Worm (Caenorhabditis elegans) whole organism, L1 larva: ENCODE results near the gene sra-33.

ENCODE experiments used
- C04F5.9 ChIP-seq: sonication (generic microtip); optimal IDR thresholded peaks from 2 replicates; lab custom pipeline; 2016; ENCODE audit warnings: missing genetic modification characterization, missing compliant biosample characterization
- C16A3.4 ChIP-seq: fragments of 150-350 bp; optimal IDR thresholded peaks from 2 replicates; lab custom pipeline; 2014; ENCODE audit warnings: missing biosample characterization, missing genetic modification characterization
- alr-1 ChIP-seq: fragments of 200-800 bp; sonication (Bioruptor generic); optimal IDR thresholded peaks from 2 replicates; lab custom pipeline; 2018; ENCODE audit warnings: borderline replicate concordance, mild to moderate bottlenecking, missing genetic modification characterization, missing compliant biosample characterization
- ama-1 ChIP-seq: fragments of 150-350 bp; optimal IDR thresholded peaks from 2 replicates; lab custom pipeline; 2014
- blmp-1 ChIP-seq: fragments of 150-350 bp; optimal IDR thresholded peaks from 2 replicates; lab custom pipeline; 2014; ENCODE audit warnings: missing biosample characterization, missing genetic modification characterization
- ceh-88 ChIP-seq: fragments of 200-800 bp; sonication (Bioruptor generic); IDR thresholded peaks from 2 replicates; pipeline ENCODE4 v1.3.6; 2022; ENCODE audit warnings: missing genetic modification characterization, missing compliant biosample characterization
- efl-1 ChIP-seq, 4 experiments: fragments of 150-350 bp; optimal IDR thresholded peaks in 3 of 4; peaks in 1 of 4; 1 replicate in 1 of 4; 2 replicates in 3 of 4; lab custom pipeline; 2014; ENCODE audit warnings: missing biosample characterization in 2 of 4, missing genetic modification characterization in 2 of 4, missing genetic modification reagents in 2 of 4
- efl-3 ChIP-seq: fragments of 200-800 bp; sonication (Bioruptor generic); optimal IDR thresholded peaks from 2 replicates; lab custom pipeline; 2018; ENCODE audit warnings: mild to moderate bottlenecking, missing genetic modification characterization, missing compliant biosample characterization
- elt-2 ChIP-seq: sonication (generic microtip); optimal IDR thresholded peaks from 2 replicates; lab custom pipeline; 2016; ENCODE audit warnings: missing genetic modification characterization, mild to moderate bottlenecking, inconsistent platforms, missing compliant biosample characterization, missing genetic modification reagents
- elt-3 ChIP-seq, 6 experiments: fragments of 150-350 bp in 1 of 6; sonication (generic microtip); optimal IDR thresholded peaks; 2 replicates each; lab custom pipeline; 2017 to 2018; ENCODE audit warnings: missing biosample characterization in 6 of 6, missing genetic modification characterization in 6 of 6, inconsistent platforms in 1 of 6
- ets-5 ChIP-seq: fragments of 200-800 bp; sonication (Bioruptor generic); IDR thresholded peaks from 2 replicates; pipeline ENCODE4 v1.3.6; 2022; ENCODE audit warnings: missing genetic modification characterization, missing compliant biosample characterization
- fkh-4 ChIP-seq: sonication (generic microtip); optimal IDR thresholded peaks from 2 replicates; lab custom pipeline; 2016; ENCODE audit warnings: missing compliant biosample characterization, missing genetic modification characterization, borderline replicate concordance
- fkh-8 ChIP-seq: sonication (generic microtip); optimal IDR thresholded peaks from 2 replicates; lab custom pipeline; 2016; ENCODE audit warnings: mild to moderate bottlenecking, missing genetic modification characterization, missing compliant biosample characterization
- fos-1 ChIP-seq: fragments of 150-350 bp; optimal IDR thresholded peaks from 2 replicates; lab custom pipeline; 2014; ENCODE audit warnings: missing biosample characterization, missing genetic modification characterization
- hpl-2 ChIP-seq: fragments of 150-350 bp; optimal IDR thresholded peaks from 2 replicates; lab custom pipeline; 2014; ENCODE audit warnings: missing biosample characterization, missing genetic modification reagents, missing genetic modification characterization
- lin-14 ChIP-seq: fragments of 200-800 bp; sonication (Bioruptor generic); optimal IDR thresholded peaks from 2 replicates; lab custom pipeline; 2018; ENCODE audit warnings: mild to moderate bottlenecking, missing genetic modification characterization, moderate library complexity, missing compliant biosample characterization
- lin-39 ChIP-seq: fragments of 150-350 bp; optimal IDR thresholded peaks from 2 replicates; lab custom pipeline; 2014; ENCODE audit warnings: missing biosample characterization, missing genetic modification reagents, missing genetic modification characterization
- lir-3 ChIP-seq: sonication (generic microtip); optimal IDR thresholded peaks from 2 replicates; lab custom pipeline; 2016; ENCODE audit warnings: mild to moderate bottlenecking, missing genetic modification characterization, moderate library complexity, missing compliant biosample characterization; ENCODE audit not compliant: poor library complexity
- lsy-2 ChIP-seq, 2 experiments: fragments of 150-350 bp; optimal IDR thresholded peaks; 2 replicates each; lab custom pipeline; 2014; ENCODE audit warnings: missing biosample characterization in 2 of 2, missing genetic modification characterization in 2 of 2
- mdl-1 ChIP-seq, 2 experiments: fragments of 150-350 bp; optimal IDR thresholded peaks; 2 replicates each; lab custom pipeline; 2014 to 2017; ENCODE audit warnings: missing biosample characterization in 2 of 2, missing genetic modification characterization in 2 of 2, inconsistent platforms in 1 of 2
- nhr-12 ChIP-seq: sonication (generic microtip); optimal IDR thresholded peaks from 2 replicates; lab custom pipeline; 2017; ENCODE audit warnings: missing biosample characterization, missing genetic modification characterization
- nhr-19 ChIP-seq: fragments of 200-800 bp; sonication (Bioruptor generic); conservative IDR thresholded peaks from 2 replicates; pipeline ENCODE4 v1.3.6; 2022; ENCODE audit warnings: missing genetic modification characterization, missing compliant biosample characterization
- nhr-20 ChIP-seq: sonication (generic microtip); optimal IDR thresholded peaks from 2 replicates; lab custom pipeline; 2016; ENCODE audit warnings: mild to moderate bottlenecking, missing genetic modification characterization, missing compliant biosample characterization
- nhr-47 ChIP-seq: sonication (generic microtip); optimal IDR thresholded peaks from 2 replicates; lab custom pipeline; 2016; ENCODE audit warnings: mild to moderate bottlenecking, missing genetic modification characterization, moderate library complexity, missing compliant biosample characterization
- nhr-71 ChIP-seq: sonication (generic microtip); optimal IDR thresholded peaks from 2 replicates; lab custom pipeline; 2016; ENCODE audit warnings: mild to moderate bottlenecking, missing genetic modification characterization, moderate library complexity, missing compliant biosample characterization
- nhr-85 ChIP-seq: sonication (generic microtip); peaks from one replicate; lab custom pipeline; 2016; ENCODE audit warnings: missing genetic modification characterization, inconsistent platforms, missing compliant biosample characterization
- nhr-90 ChIP-seq: sonication (generic microtip); optimal IDR thresholded peaks from 2 replicates; lab custom pipeline; 2016; ENCODE audit warnings: mild to moderate bottlenecking, missing genetic modification characterization, missing compliant biosample characterization; ENCODE audit not compliant: poor library complexity
- pag-3 ChIP-seq: sonication (generic microtip); optimal IDR thresholded peaks from 2 replicates; lab custom pipeline; 2017; ENCODE audit warnings: missing genetic modification characterization, mild to moderate bottlenecking, missing compliant biosample characterization, antibody characterized with exemption, borderline replicate concordance; ENCODE audit not compliant: insufficient read depth
- pqm-1 ChIP-seq: sonication (generic microtip); optimal IDR thresholded peaks from 3 replicates; lab custom pipeline; 2017; ENCODE audit warnings: missing biosample characterization, missing genetic modification characterization
- rnt-1 ChIP-seq: sonication (generic microtip); optimal IDR thresholded peaks from 2 replicates; lab custom pipeline; 2016; ENCODE audit warnings: mild to moderate bottlenecking, missing genetic modification characterization, moderate library complexity, missing compliant biosample characterization
- snu-23 ChIP-seq: sonication (generic microtip); optimal IDR thresholded peaks from 2 replicates; lab custom pipeline; 2016; ENCODE audit warnings: missing genetic modification characterization, missing compliant biosample characterization
- sox-4 ChIP-seq: sonication (generic microtip); optimal IDR thresholded peaks from 2 replicates; lab custom pipeline; 2016; ENCODE audit warnings: missing genetic modification characterization, missing compliant biosample characterization
- sup-37 ChIP-seq: fragments of 200-800 bp; sonication (Bioruptor generic); optimal IDR thresholded peaks from 2 replicates; lab custom pipeline; 2018; ENCODE audit warnings: mild to moderate bottlenecking, missing genetic modification characterization, missing compliant biosample characterization
- tlp-1 ChIP-seq: fragments of 150-350 bp; optimal IDR thresholded peaks from 2 replicates; lab custom pipeline; 2014; ENCODE audit warnings: missing biosample characterization, missing genetic modification characterization
- unc-62 ChIP-seq: fragments of 150-350 bp; optimal IDR thresholded peaks from 2 replicates; lab custom pipeline; 2014; ENCODE audit warnings: missing biosample characterization, missing genetic modification reagents, missing genetic modification characterization
- unc-98 ChIP-seq: fragments of 200-800 bp; sonication (Bioruptor generic); IDR thresholded peaks from 2 replicates; pipeline ENCODE4 v1.3.6; 2022; ENCODE audit warnings: missing genetic modification characterization, missing compliant biosample characterization
- zip-4 ChIP-seq: fragments of 200-800 bp; sonication (Bioruptor generic); optimal IDR thresholded peaks from 2 replicates; lab custom pipeline; 2018; ENCODE audit warnings: mild to moderate bottlenecking, missing genetic modification characterization, moderate library complexity, missing compliant biosample characterization
- ztf-11 ChIP-seq, 2 experiments: sonication (generic microtip); optimal IDR thresholded peaks; 2 replicates each; lab custom pipeline; 2016 to 2017; ENCODE audit warnings: missing genetic modification characterization in 2 of 2, missing biosample characterization in 1 of 2, missing compliant biosample characterization in 1 of 2

Gene sra-33

DNA sequence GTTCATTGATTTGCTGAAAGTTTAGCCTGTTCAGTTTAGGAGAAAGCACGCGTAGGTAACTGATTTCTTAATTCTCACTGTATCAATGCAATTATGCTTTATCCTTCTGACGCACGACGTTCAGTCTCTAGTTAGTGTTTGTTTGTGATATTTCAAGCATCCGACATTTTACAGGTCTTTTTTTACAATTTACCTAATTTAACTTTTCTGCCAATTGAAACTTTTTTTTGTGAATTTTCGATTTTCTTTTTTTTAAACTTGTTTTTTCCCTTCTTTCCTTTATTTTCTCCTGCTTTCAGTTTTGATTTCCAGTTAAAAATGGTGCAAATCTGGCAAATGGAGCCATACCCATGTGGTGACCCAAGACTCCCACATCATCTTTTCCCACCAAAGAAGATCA is 13.7 kb upstream of the sra-33 start, which contains the start of gene K07E1.1:
Gene K07E1.1, plus strand, starts transcription at position 301 of the 400 bp plus-strand sequence.
- TF ChIP-seq pag-3 (tag; lab: Kevin White, UChicago) (no peak), ets-5 (no peak)

DNA sequence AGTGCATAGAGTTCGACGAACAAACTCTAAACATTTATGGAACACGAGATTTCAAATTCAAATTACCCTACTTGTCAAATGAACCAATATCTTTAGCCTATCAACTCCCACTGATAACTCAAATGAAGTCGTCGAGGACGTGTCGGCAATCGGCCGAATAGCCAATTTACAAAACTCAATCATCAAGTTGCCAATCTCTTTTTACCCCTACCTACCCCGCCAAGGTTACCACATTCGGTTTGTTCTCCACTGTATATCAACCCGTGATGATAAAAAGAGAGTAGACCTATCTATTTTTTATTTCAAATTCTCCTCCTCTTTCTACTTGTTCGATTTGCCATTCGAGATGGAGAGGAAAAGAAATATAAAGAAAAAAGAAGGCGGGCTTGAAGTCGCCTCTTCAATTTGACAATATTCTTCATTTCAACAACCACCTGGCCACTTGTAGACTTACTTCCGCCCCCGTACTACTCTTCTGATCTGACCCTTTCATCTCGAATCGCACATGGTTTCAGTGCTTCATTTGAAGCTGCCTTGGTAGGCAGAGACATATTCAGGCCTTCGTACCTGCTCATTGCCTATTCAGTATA is 13.0 kb upstream of the sra-33 start:
- no peak for TF ChIP-seq zip-4 (GFP tag; lab: Kevin White, UChicago)
- no peak for TF ChIP-seq sup-37
- peak; percentile 17 for TF ChIP-seq blmp-1 (tag; lab: Kevin White, UChicago)
- TF ChIP-seq snu-23, result peak; percentile 21
- no peak for TF ChIP-seq sox-4
- TF ChIP-seq nhr-20 (tag; lab: Kevin White, UChicago), result peak; percentile 47
- peak; percentile 33 for TF ChIP-seq nhr-90 (tag; lab: Kevin White, UChicago)
- TF ChIP-seq nhr-71, result peak; percentile 28
- no peak for TF ChIP-seq ama-1 (lab: Kevin White, UChicago)
- no peak for TF ChIP-seq mdl-1 (tag; optimal IDR thresholded peaks at IDR 0.05; lab: Kevin White, UChicago)
- peak; percentile 73 for TF ChIP-seq pag-3 (tag; lab: Kevin White, UChicago)
- peak in 4 of 6 experiments; percentile 4 to 58 (median 20) for TF ChIP-seq elt-3 (tag; optimal IDR thresholded peaks at IDR 0.05; lab: Kevin White, UChicago)
- TF ChIP-seq C04F5.9 (tag; lab: Kevin White, UChicago), result no peak
- TF ChIP-seq lin-14, result peak; percentile 64
- TF ChIP-seq lir-3 (tag; lab: Kevin White, UChicago), result no peak
- TF ChIP-seq hpl-2 (GFP tag; lab: Kevin White, UChicago), result no peak
- TF ChIP-seq efl-1 (optimal IDR thresholded peaks at IDR 0.05; lab: Kevin White, UChicago), result no peak
- TF ChIP-seq efl-1 (GFP tag; optimal IDR thresholded peaks at IDR 0.05 in 1 of 2; lab: Kevin White, UChicago), result peak in 1 of 2 experiments; percentile 91
- TF ChIP-seq nhr-85 (tag; lab: Kevin White, UChicago), result peak; percentile 90
- no peak for TF ChIP-seq nhr-19
- TF ChIP-seq lsy-2 (tag; optimal IDR thresholded peaks at IDR 0.05; lab: Kevin White, UChicago), result peak in 1 of 2 experiments; percentile 20
- no peak for TF ChIP-seq nhr-12 (tag; lab: Kevin White, UChicago)

DNA sequence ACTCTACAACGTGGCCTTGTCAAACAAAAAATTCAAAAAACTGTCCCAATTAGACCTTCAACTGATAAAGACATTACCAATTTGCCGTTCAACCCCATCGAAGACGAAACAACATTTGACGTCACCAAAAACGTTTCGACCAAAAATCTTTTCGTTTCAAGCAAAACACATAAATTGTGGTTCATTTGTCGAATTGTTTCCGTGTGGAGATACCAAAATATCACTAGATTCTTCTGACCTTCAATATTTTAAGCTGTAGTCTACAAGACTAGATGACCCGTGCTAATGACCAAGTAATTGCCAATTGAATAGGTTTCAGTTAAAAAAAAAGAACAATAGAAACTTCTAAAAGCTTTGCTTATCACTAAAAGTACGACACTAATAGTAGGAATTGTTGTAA is 11.4 kb upstream of the sra-33 start:
- peak; percentile 74 for TF ChIP-seq nhr-85 (tag; lab: Kevin White, UChicago)
- no peak for TF ChIP-seq pqm-1 (tag; lab: Kevin White, UChicago)

DNA sequence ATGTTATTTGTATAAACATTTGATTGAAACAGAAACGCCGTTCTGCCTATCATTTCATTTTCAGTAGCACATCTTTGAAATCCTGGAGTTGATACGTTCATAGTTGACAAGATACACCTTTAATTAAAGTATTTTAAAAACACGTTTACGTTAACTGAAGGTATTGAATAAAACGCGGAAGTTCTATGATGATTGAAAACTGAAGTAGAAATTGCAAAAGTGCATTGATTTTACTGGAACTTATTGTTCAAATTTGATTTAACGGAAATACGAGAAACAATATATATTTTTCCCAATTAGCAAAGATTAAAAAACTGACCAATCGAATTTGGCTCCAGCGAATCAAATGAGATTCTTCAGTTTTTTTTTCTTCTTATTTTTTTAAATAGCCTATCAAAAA is 6.5 kb upstream of the sra-33 start, which contains the start of gene sra-34:
Gene sra-34, minus strand, starts transcription at position 101 of the 400 bp plus-strand sequence.
- TF ChIP-seq unc-62 (GFP tag; lab: Kevin White, UChicago), result no peak
- no peak for TF ChIP-seq ceh-88
- no peak for TF ChIP-seq ztf-11 (tag; optimal IDR thresholded peaks at IDR 0.05; lab: Kevin White, UChicago)
- TF ChIP-seq lin-39 (tag; lab: Kevin White, UChicago), result no peak
- TF ChIP-seq fkh-8, result no peak
- TF ChIP-seq unc-98, result no peak
- no peak for TF ChIP-seq nhr-47
- no peak for TF ChIP-seq C16A3.4
- TF ChIP-seq mdl-1 (tag; optimal IDR thresholded peaks at IDR 0.05; lab: Kevin White, UChicago), result no peak
- TF ChIP-seq nhr-19, result no peak
- TF ChIP-seq alr-1 (tag; lab: Kevin White, UChicago), result no peak
- no peak for TF ChIP-seq ets-5
- no peak for TF ChIP-seq tlp-1
- no peak for TF ChIP-seq rnt-1
- no peak for TF ChIP-seq fos-1 (tag; lab: Kevin White, UChicago)
- no peak for TF ChIP-seq efl-3
- no peak for TF ChIP-seq nhr-12 (tag; lab: Kevin White, UChicago)
- TF ChIP-seq elt-2 (tag; lab: Kevin White, UChicago), result no peak
- TF ChIP-seq fkh-4 (tag; lab: Kevin White, UChicago), result no peak
